Fruit fly (Drosophila melanogaster) whole organism, embryonic: ENCODE results near the gene Oatp26F.

Experiments
- Antp ChIP-seq: fragments of 200-800 bp; sonication (Bioruptor generic); optimal IDR thresholded peaks from 3 replicates; lab custom pipeline; 2016; ENCODE audit warnings: missing biosample characterization, missing genetic modification characterization
- B-H2 ChIP-seq: fragments of 200-800 bp; sonication (Bioruptor generic); optimal IDR thresholded peaks from 2 replicates; lab custom pipeline; 2018; ENCODE audit warnings: missing biosample characterization, mild to moderate bottlenecking, missing genetic modification characterization
- BEAF-32 ChIP-seq: fragments of 200-800 bp; sonication (Bioruptor generic); optimal IDR thresholded peaks from 3 replicates; lab custom pipeline; 2017; ENCODE audit warnings: missing biosample characterization, missing genetic modification characterization, mild to moderate bottlenecking, moderate library complexity, missing genetic modification reagents
- CG11456 ChIP-seq: fragments of 200-800 bp; sonication (Bioruptor generic); IDR thresholded peaks from 3 replicates; pipeline ENCODE4 v1.3.6; 2022; ENCODE audit warnings: missing biosample characterization, missing genetic modification characterization
- CG12659 ChIP-seq: fragments of 200-800 bp; sonication (Bioruptor generic); optimal IDR thresholded peaks from 3 replicates; lab custom pipeline; 2017; ENCODE audit warnings: mild to moderate bottlenecking, missing biosample characterization, missing genetic modification reagents, missing genetic modification characterization
- CG13287 ChIP-seq: fragments of 200-800 bp; sonication (Bioruptor generic); IDR thresholded peaks from 2 replicates; pipeline ENCODE4 v1.3.6; 2022; ENCODE audit warnings: missing biosample characterization, missing genetic modification characterization; ENCODE audit not compliant: partially characterized antibody
- CG1603 ChIP-seq: fragments of 200-800 bp; sonication (Bioruptor generic); optimal IDR thresholded peaks from 2 replicates; lab custom pipeline; 2019; ENCODE audit warnings: missing biosample characterization, mild to moderate bottlenecking, missing genetic modification characterization, moderate library complexity
- CG17186 ChIP-seq: fragments of 200-800 bp; sonication (Bioruptor generic); optimal IDR thresholded peaks from 3 replicates; lab custom pipeline; 2017; ENCODE audit warnings: missing biosample characterization, missing genetic modification reagents, missing genetic modification characterization
- CG1792 ChIP-seq: fragments of 200-800 bp; sonication (Bioruptor generic); optimal IDR thresholded peaks from 2 replicates; lab custom pipeline; 2016; ENCODE audit warnings: missing biosample characterization, missing genetic modification characterization
- CG2129 ChIP-seq: fragments of 200-800 bp; sonication (Bioruptor generic); IDR thresholded peaks from 2 replicates; pipeline ENCODE4 v1.3.6; 2022; ENCODE audit warnings: missing biosample characterization, missing genetic modification characterization; ENCODE audit not compliant: partially characterized antibody
- CG31224 ChIP-seq: fragments of 200-800 bp; sonication (Bioruptor generic); IDR thresholded peaks from 2 replicates; pipeline ENCODE4 v1.3.6; 2022; ENCODE audit warnings: missing biosample characterization, missing genetic modification characterization
- CG3407 ChIP-seq: fragments of 200-800 bp; sonication (Bioruptor generic); optimal IDR thresholded peaks from 2 replicates; lab custom pipeline; 2018; ENCODE audit warnings: missing biosample characterization, mild to moderate bottlenecking, missing genetic modification characterization
- CG34224 ChIP-seq: fragments of 200-800 bp; sonication (Bioruptor generic); IDR thresholded peaks from 3 replicates; pipeline ENCODE4 v1.3.6; 2022; ENCODE audit warnings: missing biosample characterization, missing genetic modification characterization; ENCODE audit not compliant: partially characterized antibody
- CG3847 ChIP-seq: fragments of 200-800 bp; sonication (Bioruptor generic); IDR thresholded peaks from 2 replicates; pipeline ENCODE4 v1.3.6; 2022; ENCODE audit warnings: missing biosample characterization, missing genetic modification characterization
- CG3995 ChIP-seq: fragments of 200-800 bp; sonication (Bioruptor generic); optimal IDR thresholded peaks from 3 replicates; lab custom pipeline; 2016; ENCODE audit warnings: missing biosample characterization, missing genetic modification characterization
- CG4617 ChIP-seq: fragments of 200-800 bp; sonication (Bioruptor generic); optimal IDR thresholded peaks from 3 replicates; lab custom pipeline; 2016; ENCODE audit warnings: missing biosample characterization, missing genetic modification characterization, borderline replicate concordance
- CG6791 ChIP-seq: fragments of 200-800 bp; sonication (Bioruptor generic); IDR thresholded peaks from 3 replicates; pipeline ENCODE4 v1.3.6; 2022; ENCODE audit warnings: missing biosample characterization, missing genetic modification characterization; ENCODE audit not compliant: partially characterized antibody
- CG7963 ChIP-seq: fragments of 200-800 bp; sonication (Bioruptor generic); IDR thresholded peaks from 3 replicates; pipeline ENCODE4 v1.3.6; 2022; ENCODE audit warnings: missing biosample characterization, missing genetic modification characterization; ENCODE audit not compliant: partially characterized antibody
- CG9609 ChIP-seq: fragments of 200-800 bp; sonication (Bioruptor generic); optimal IDR thresholded peaks from 3 replicates; lab custom pipeline; 2016; ENCODE audit warnings: missing biosample characterization, missing genetic modification characterization
- CG9797 ChIP-seq: fragments of 200-800 bp; sonication (Bioruptor generic); optimal IDR thresholded peaks from 3 replicates; lab custom pipeline; 2018; ENCODE audit warnings: missing biosample characterization, mild to moderate bottlenecking, missing genetic modification characterization
- D ChIP-seq, 2 experiments: fragments of 200-800 bp in 1 of 2; fragments of >200 bp in 1 of 2; sonication (Bioruptor generic) in 1 of 2; optimal IDR thresholded peaks; 2 replicates in 1 of 2; 3 replicates in 1 of 2; lab custom pipeline; 2017; ENCODE audit warnings: mild to moderate bottlenecking in 1 of 2, missing biosample characterization in 1 of 2, missing genetic modification characterization in 1 of 2, missing genetic modification reagents in 1 of 2
- Dll ChIP-seq: fragments of 200-800 bp; sonication (Bioruptor generic); IDR thresholded peaks from 4 replicates; pipeline ENCODE4 v1.3.6; 2022; ENCODE audit warnings: missing biosample characterization, missing genetic modification characterization; ENCODE audit not compliant: partially characterized antibody
- Dref ChIP-seq: fragments of 200-800 bp; sonication (Bioruptor generic); IDR thresholded peaks from 2 replicates; pipeline ENCODE4 v1.3.6; 2022; ENCODE audit warnings: missing biosample characterization, missing genetic modification characterization
- E2f1 ChIP-seq: fragments of 200-800 bp; sonication (Bioruptor generic); IDR thresholded peaks from 2 replicates; pipeline ENCODE4 v1.3.6; 2022; ENCODE audit warnings: missing biosample characterization, missing genetic modification characterization
- Elba2 ChIP-seq: fragments of 200-800 bp; sonication (Bioruptor generic); optimal IDR thresholded peaks from 3 replicates; lab custom pipeline; 2016; ENCODE audit warnings: missing biosample characterization, missing genetic modification characterization
- Fer3 ChIP-seq: fragments of 200-800 bp; sonication (Bioruptor generic); optimal IDR thresholded peaks from 2 replicates; lab custom pipeline; 2018; ENCODE audit warnings: missing biosample characterization, mild to moderate bottlenecking, missing genetic modification characterization, moderate library complexity
- Lhr ChIP-seq: fragments of 200-800 bp; sonication (Bioruptor generic); optimal IDR thresholded peaks from 3 replicates; lab custom pipeline; 2017; ENCODE audit warnings: mild to moderate bottlenecking, missing biosample characterization, missing genetic modification reagents, missing genetic modification characterization
- MESR4 ChIP-seq: fragments of 200-800 bp; sonication (Bioruptor generic); optimal IDR thresholded peaks from 2 replicates; lab custom pipeline; 2018; ENCODE audit warnings: missing biosample characterization, mild to moderate bottlenecking, missing genetic modification characterization, moderate library complexity
- Nf-YB ChIP-seq: fragments of 200-800 bp; sonication (Bioruptor generic); optimal IDR thresholded peaks from 3 replicates; lab custom pipeline; 2019; ENCODE audit warnings: missing biosample characterization, mild to moderate bottlenecking, missing genetic modification characterization, moderate library complexity
- Scr ChIP-seq: fragments of 200-800 bp; sonication (Bioruptor generic); IDR thresholded peaks from 2 replicates; pipeline ENCODE4 v1.3.6; 2022; ENCODE audit warnings: missing biosample characterization, missing genetic modification characterization; ENCODE audit not compliant: partially characterized antibody
- Sin3A ChIP-seq: fragments of >200 bp; optimal IDR thresholded peaks from 2 replicates; lab custom pipeline; 2018
- Sox102F ChIP-seq: fragments of 200-800 bp; sonication (Bioruptor generic); optimal IDR thresholded peaks from 2 replicates; lab custom pipeline; 2018; ENCODE audit warnings: missing biosample characterization, mild to moderate bottlenecking, missing genetic modification characterization, moderate library complexity
- Sry-β ChIP-seq: fragments of 200-800 bp; sonication (Bioruptor generic); optimal IDR thresholded peaks from 2 replicates; lab custom pipeline; 2018; ENCODE audit warnings: missing biosample characterization, mild to moderate bottlenecking, missing genetic modification characterization, moderate library complexity
- Sry-δ ChIP-seq: fragments of 200-800 bp; sonication (Bioruptor generic); optimal IDR thresholded peaks from 2 replicates; lab custom pipeline; 2016; ENCODE audit warnings: missing biosample characterization, missing genetic modification characterization
- Usf ChIP-seq: fragments of 200-800 bp; sonication (Bioruptor generic); optimal IDR thresholded peaks from 2 replicates; lab custom pipeline; 2017; ENCODE audit warnings: missing genotype, missing biosample characterization, missing genetic modification characterization
- YL-1 ChIP-seq: fragments of 200-800 bp; sonication (Bioruptor generic); optimal IDR thresholded peaks from 3 replicates; lab custom pipeline; 2017; ENCODE audit warnings: missing biosample characterization, mild to moderate bottlenecking, missing genetic modification characterization
- chn ChIP-seq: fragments of 200-800 bp; sonication (Bioruptor generic); optimal IDR thresholded peaks from 2 replicates; lab custom pipeline; 2016; ENCODE audit warnings: missing biosample characterization, missing genetic modification characterization
- crp ChIP-seq, 2 experiments: fragments of 200-800 bp; sonication (Bioruptor generic); optimal IDR thresholded peaks; 2 replicates in 1 of 2; 3 replicates in 1 of 2; lab custom pipeline; 2017; ENCODE audit warnings: missing biosample characterization in 2 of 2, missing genetic modification characterization in 2 of 2, mild to moderate bottlenecking in 1 of 2, moderate library complexity in 1 of 2
- gfzf ChIP-seq: fragments of 200-800 bp; sonication (Bioruptor generic); optimal IDR thresholded peaks from 2 replicates; lab custom pipeline; 2016; ENCODE audit warnings: missing biosample characterization, mild to moderate bottlenecking, missing genetic modification characterization, moderate library complexity
- grau ChIP-seq: fragments of 200-800 bp; optimal IDR thresholded peaks from 3 replicates; lab custom pipeline; 2019; ENCODE audit warnings: missing biosample characterization, mild to moderate bottlenecking, missing genetic modification characterization, moderate library complexity
- knrl ChIP-seq: fragments of 200-800 bp; sonication (Bioruptor generic); IDR thresholded peaks from 3 replicates; pipeline ENCODE4 v1.3.6; 2022; ENCODE audit warnings: missing biosample characterization, missing genetic modification characterization; ENCODE audit not compliant: partially characterized antibody
- mirr ChIP-seq: fragments of 200-800 bp; sonication (Bioruptor generic); optimal IDR thresholded peaks from 3 replicates; lab custom pipeline; 2018; ENCODE audit warnings: missing biosample characterization, mild to moderate bottlenecking, missing genetic modification characterization
- nerfin-1 ChIP-seq: fragments of 200-800 bp; sonication (Bioruptor generic); optimal IDR thresholded peaks from 3 replicates; lab custom pipeline; 2019; ENCODE audit warnings: missing biosample characterization, mild to moderate bottlenecking, missing genetic modification characterization, moderate library complexity
- sna ChIP-seq: fragments of 200-800 bp; sonication (Bioruptor generic); IDR thresholded peaks from 2 replicates; pipeline ENCODE4 v1.3.6; 2022; ENCODE audit warnings: missing biosample characterization, missing genetic modification characterization; ENCODE audit not compliant: partially characterized antibody
- tgo ChIP-seq: fragments of 200-800 bp; sonication (Bioruptor generic); IDR thresholded peaks from 3 replicates; pipeline ENCODE4 v1.3.6; 2022; ENCODE audit warnings: missing biosample characterization, missing genetic modification characterization
- vnd ChIP-seq: fragments of 200-800 bp; sonication (Bioruptor generic); IDR thresholded peaks from 3 replicates; pipeline ENCODE4 v1.3.6; 2022; ENCODE audit warnings: missing biosample characterization, missing genetic modification characterization; ENCODE audit not compliant: partially characterized antibody
- vvl ChIP-seq: fragments of 200-800 bp; sonication (Bioruptor generic); IDR thresholded peaks from 2 replicates; pipeline ENCODE4 v1.3.6; 2022; ENCODE audit warnings: missing biosample characterization, missing genetic modification characterization
- wdn ChIP-seq: fragments of 200-800 bp; sonication (Bioruptor generic); IDR thresholded peaks from 2 replicates; pipeline ENCODE4 v1.3.6; 2022; ENCODE audit warnings: missing biosample characterization, missing genetic modification characterization

The Oatp26F gene

DNA sequence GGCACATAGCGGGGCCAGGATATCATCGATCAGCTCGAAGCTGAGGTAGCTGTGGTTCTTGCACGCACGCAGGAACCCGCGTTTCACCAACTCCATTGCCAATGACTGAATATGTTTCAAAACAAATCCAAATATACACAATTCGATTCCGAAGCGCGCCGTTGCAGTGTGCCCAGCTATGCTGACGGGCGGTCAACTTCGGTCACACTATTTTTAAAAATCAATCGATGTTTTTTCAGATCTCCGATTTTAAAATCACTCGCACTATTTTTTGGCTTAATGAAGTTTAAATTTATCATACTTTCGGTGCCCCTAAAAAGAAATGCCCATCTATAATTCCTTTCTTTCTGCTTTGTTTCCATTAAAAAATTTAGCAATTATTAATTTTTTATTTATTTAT lies 45.2 kb upstream of the Oatp26F start, which contains the start of gene Nse1 (continued):
- TF ChIP-seq Sin3A (lab: Kevin White, UChicago) = peak; percentile 32
- TF ChIP-seq CG17186 (GFP tag; lab: Kevin White, UChicago) = peak; percentile 48
- TF ChIP-seq gfzf (GFP tag; lab: Kevin White, UChicago) = peak; percentile 73
- no peak for TF ChIP-seq chn (GFP tag; lab: Kevin White, UChicago)
- TF ChIP-seq CG4617 = peak; percentile 9
- TF ChIP-seq CG31224 = no peak
- peak; percentile 79 for TF ChIP-seq BEAF-32 (GFP tag; lab: Kevin White, UChicago)
- TF ChIP-seq CG34224 = peak; percentile 78
- peak; percentile 38; the same call in 1 of the 2 replicates for TF ChIP-seq CG2129
- TF ChIP-seq CG3847 (GFP tag; lab: Robert Waterston, UW) = peak; percentile 92
- no peak for TF ChIP-seq B-H2 (GFP tag; lab: Kevin White, UChicago)
- TF ChIP-seq CG6791 (GFP tag; lab: Robert Waterston, UW) = peak; percentile 75
- TF ChIP-seq vnd = peak; percentile 50; the same call in 1 of the 3 replicates
- TF ChIP-seq Sry-β (GFP tag; lab: Kevin White, UChicago) = no peak
- TF ChIP-seq Usf = no peak
- TF ChIP-seq grau (tag; lab: Kevin White, UChicago) = no peak
- TF ChIP-seq E2f1 = no peak
- peak; percentile 37 for TF ChIP-seq YL-1 (GFP tag; lab: Kevin White, UChicago)
- peak; percentile 9; the same call in 1 of the 2 replicates for TF ChIP-seq vvl (GFP tag; lab: Robert Waterston, UW)
- TF ChIP-seq Sox102F (GFP tag; lab: Kevin White, UChicago) = no peak
- peak; percentile 85 for TF ChIP-seq Elba2 (GFP tag; lab: Kevin White, UChicago)
- no peak for TF ChIP-seq Nf-YB
- TF ChIP-seq Lhr (GFP tag; lab: Kevin White, UChicago) = peak; percentile 24
- TF ChIP-seq CG3995 (GFP tag; lab: Kevin White, UChicago) = peak; percentile 84
- no peak for TF ChIP-seq CG1792
- peak; percentile 64; the same call in 2 of the 3 replicates for TF ChIP-seq CG7963
- no peak for TF ChIP-seq nerfin-1 (tag; lab: Kevin White, UChicago)
- no peak for TF ChIP-seq wdn (GFP tag; lab: Robert Waterston, UW)
- TF ChIP-seq Sry-δ (GFP tag; lab: Kevin White, UChicago) = peak; percentile 84
- TF ChIP-seq mirr (GFP tag; lab: Kevin White, UChicago) = no peak
- no peak for TF ChIP-seq CG11456 (GFP tag; lab: Robert Waterston, UW)
- no peak for TF ChIP-seq Antp (GFP tag; lab: Kevin White, UChicago)
- peak; percentile 81 for TF ChIP-seq CG9797 (GFP tag; lab: Kevin White, UChicago)
- no peak for TF ChIP-seq CG9609 (GFP tag; lab: Kevin White, UChicago)
- peak; percentile 75 for TF ChIP-seq Scr (GFP tag; lab: Robert Waterston, UW)
- TF ChIP-seq D (optimal IDR thresholded peaks at IDR 0.05; lab: Kevin White, UChicago) = peak; percentile 11
- TF ChIP-seq D (GFP tag; optimal IDR thresholded peaks at IDR 0.05; lab: Kevin White, UChicago) = no peak
- peak; percentile 75; the same call in 3 of the 4 replicates for TF ChIP-seq Dll (GFP tag; lab: Robert Waterston, UW)
- no peak for TF ChIP-seq tgo (GFP tag; lab: Robert Waterston, UW)
- TF ChIP-seq MESR4 = peak; percentile 22
- peak; percentile 76 for TF ChIP-seq Dref (GFP tag; lab: Robert Waterston, UW)
- peak; percentile 66 for TF ChIP-seq CG1603 (tag; lab: Kevin White, UChicago)
- TF ChIP-seq Fer3 (tag; lab: Kevin White, UChicago) = no peak
- peak; percentile 74 for TF ChIP-seq knrl (GFP tag; lab: Robert Waterston, UW)
- TF ChIP-seq CG3407 = no peak
- TF ChIP-seq CG12659 (GFP tag; lab: Kevin White, UChicago) = peak; percentile 20
- TF ChIP-seq sna (GFP tag; lab: Robert Waterston, UW) = peak; percentile 78
- peak; percentile 83 for TF ChIP-seq CG13287
- peak in 1 of 2 experiments; percentile 1 for TF ChIP-seq crp (GFP tag; optimal IDR thresholded peaks at IDR 0.05; lab: Kevin White, UChicago)
